Fruit fly (Drosophila melanogaster) whole organism, embryonic: ENCODE measurements around the gene Osi10b.

Experiments used
- Antp ChIP-seq: fragments of 200-800 bp; sonication (Bioruptor generic); optimal IDR thresholded peaks from 3 replicates; lab custom pipeline; 2016; ENCODE audit warnings: missing biosample characterization, missing genetic modification characterization
- Bgb ChIP-seq: fragments of 200-800 bp; sonication (Bioruptor generic); IDR thresholded peaks from 2 replicates; pipeline ENCODE4 v1.3.6; 2022; ENCODE audit warnings: missing biosample characterization, missing genetic modification characterization; ENCODE audit not compliant: partially characterized antibody
- Blimp-1 ChIP-seq: fragments of 200-800 bp; sonication (Bioruptor generic); optimal IDR thresholded peaks from 3 replicates; lab custom pipeline; 2018; ENCODE audit warnings: missing biosample characterization, missing genetic modification characterization, mild to moderate bottlenecking, moderate library complexity, missing genetic modification reagents
- CG10366 ChIP-seq: fragments of 200-800 bp; sonication (Bioruptor generic); IDR thresholded peaks from 2 replicates; pipeline ENCODE4 v1.3.6; 2022; ENCODE audit warnings: missing biosample characterization, missing genetic modification characterization
- CG11093 ChIP-seq: fragments of 200-800 bp; sonication (Bioruptor generic); IDR thresholded peaks from 3 replicates; pipeline ENCODE4 v1.3.6; 2022; ENCODE audit warnings: missing biosample characterization, missing genetic modification characterization
- CG12744 ChIP-seq: fragments of 200-800 bp; sonication (Bioruptor generic); optimal IDR thresholded peaks from 2 replicates; lab custom pipeline; 2016; ENCODE audit warnings: missing biosample characterization, missing genetic modification characterization
- CG13123 ChIP-seq: fragments of 200-800 bp; sonication (Bioruptor generic); optimal IDR thresholded peaks from 2 replicates; lab custom pipeline; 2016; ENCODE audit warnings: missing biosample characterization, missing genetic modification characterization
- CG13624 ChIP-seq: fragments of 200-800 bp; sonication (Bioruptor generic); optimal IDR thresholded peaks from 2 replicates; lab custom pipeline; 2016; ENCODE audit warnings: missing biosample characterization, missing genetic modification characterization
- CG1647 ChIP-seq: fragments of 200-800 bp; sonication (Bioruptor generic); optimal IDR thresholded peaks from 3 replicates; lab custom pipeline; 2016; ENCODE audit warnings: missing biosample characterization, missing genetic modification characterization
- CG2199 ChIP-seq: fragments of 200-800 bp; sonication (Bioruptor generic); IDR thresholded peaks from 3 replicates; pipeline ENCODE4 v1.3.6; 2022; ENCODE audit warnings: missing biosample characterization, missing genetic modification characterization
- CG33213 ChIP-seq: fragments of 200-800 bp; sonication (Bioruptor generic); optimal IDR thresholded peaks from 3 replicates; lab custom pipeline; 2016; ENCODE audit warnings: missing biosample characterization, missing genetic modification characterization
- CG3407 ChIP-seq: fragments of 200-800 bp; sonication (Bioruptor generic); optimal IDR thresholded peaks from 2 replicates; lab custom pipeline; 2018; ENCODE audit warnings: missing biosample characterization, mild to moderate bottlenecking, missing genetic modification characterization
- CG34422 ChIP-seq: fragments of 200-800 bp; sonication (Bioruptor generic); IDR thresholded peaks from 3 replicates; pipeline ENCODE4 v1.3.6; 2022; ENCODE audit warnings: missing biosample characterization, missing genetic modification characterization
- CG42726 ChIP-seq: fragments of 200-800 bp; sonication (Bioruptor generic); IDR thresholded peaks from 2 replicates; pipeline ENCODE4 v1.3.6; 2022; ENCODE audit warnings: missing biosample characterization, missing genetic modification characterization; ENCODE audit not compliant: partially characterized antibody
- CG43689 ChIP-seq: fragments of 200-800 bp; sonication (Bioruptor generic); IDR thresholded peaks from 2 replicates; pipeline ENCODE4 v1.3.6; 2022; ENCODE audit warnings: missing biosample characterization, missing genetic modification characterization
- CG4730 ChIP-seq: fragments of 200-800 bp; sonication (Bioruptor generic); IDR thresholded peaks from 2 replicates; pipeline ENCODE4 v1.3.6; 2022; ENCODE audit warnings: missing biosample characterization, missing genetic modification characterization
- CG4854 ChIP-seq: fragments of 200-800 bp; sonication (Bioruptor generic); optimal IDR thresholded peaks from 2 replicates; lab custom pipeline; 2016; ENCODE audit warnings: missing biosample characterization, missing genetic modification characterization, inconsistent platforms
- CG5180 ChIP-seq: fragments of 200-800 bp; sonication (Bioruptor generic); optimal IDR thresholded peaks from 3 replicates; lab custom pipeline; 2017; ENCODE audit warnings: missing biosample characterization, missing genetic modification characterization, mild to moderate bottlenecking, moderate library complexity, missing genetic modification reagents
- CG6813 ChIP-seq: fragments of 200-800 bp; sonication (Bioruptor generic); optimal IDR thresholded peaks from 2 replicates; lab custom pipeline; 2017; ENCODE audit warnings: missing biosample characterization, missing genetic modification characterization, mild to moderate bottlenecking, moderate library complexity, missing genetic modification reagents
- CG8359 ChIP-seq: fragments of 200-800 bp; sonication (Bioruptor generic); optimal IDR thresholded peaks from 2 replicates; lab custom pipeline; 2017; ENCODE audit warnings: missing biosample characterization, mild to moderate bottlenecking, missing genetic modification characterization, borderline replicate concordance
- CG8924 ChIP-seq: fragments of 200-800 bp; optimal IDR thresholded peaks from 3 replicates; lab custom pipeline; 2019; ENCODE audit warnings: missing biosample characterization, mild to moderate bottlenecking, missing genetic modification characterization, moderate library complexity
- Dek ChIP-seq: fragments of 200-800 bp; sonication (Bioruptor generic); optimal IDR thresholded peaks from 3 replicates; lab custom pipeline; 2019; ENCODE audit warnings: missing biosample characterization, mild to moderate bottlenecking, missing genetic modification characterization, moderate library complexity
- Doc2 ChIP-seq: fragments of 200-800 bp; sonication (Bioruptor generic); IDR thresholded peaks from 2 replicates; pipeline ENCODE4 v1.3.6; 2022; ENCODE audit warnings: missing biosample characterization, missing genetic modification characterization
- Doc3 ChIP-seq: fragments of 200-800 bp; sonication (Bioruptor generic); IDR thresholded peaks from 3 replicates; pipeline ENCODE4 v1.3.6; 2022; ENCODE audit warnings: missing biosample characterization, missing genetic modification characterization; ENCODE audit not compliant: partially characterized antibody
- Gug ChIP-seq: fragments of 200-800 bp; sonication (Bioruptor generic); IDR thresholded peaks from 4 replicates; pipeline ENCODE4 v1.3.6; 2022; ENCODE audit warnings: missing biosample characterization, missing genetic modification characterization
- HLH3B ChIP-seq: fragments of 200-800 bp; sonication (Bioruptor generic); IDR thresholded peaks from 2 replicates; pipeline ENCODE4 v1.3.6; 2022; ENCODE audit warnings: missing biosample characterization, missing genetic modification characterization
- Jarid2 ChIP-seq: fragments of 200-800 bp; sonication (Bioruptor generic); optimal IDR thresholded peaks from 3 replicates; lab custom pipeline; 2017; ENCODE audit warnings: mild to moderate bottlenecking, missing biosample characterization, missing genetic modification reagents, missing genetic modification characterization
- Mes4 ChIP-seq: fragments of 200-800 bp; sonication (Bioruptor generic); optimal IDR thresholded peaks from 2 replicates; lab custom pipeline; 2016; ENCODE audit warnings: missing biosample characterization, missing genetic modification characterization
- Oaz ChIP-seq: fragments of 200-800 bp; sonication (Bioruptor generic); IDR thresholded peaks from 2 replicates; pipeline ENCODE4 v1.3.6; 2022; ENCODE audit warnings: missing biosample characterization, missing genetic modification characterization
- Opbp ChIP-seq: fragments of 200-800 bp; sonication (Bioruptor generic); IDR thresholded peaks from 3 replicates; pipeline ENCODE4 v1.3.6; 2022; ENCODE audit warnings: missing biosample characterization, missing genetic modification characterization; ENCODE audit not compliant: partially characterized antibody
- Stat92E ChIP-seq, 3 experiments: fragments of >200 bp in 2 of 3; fragments of 200-800 bp in 1 of 3; sonication (Bioruptor generic) in 1 of 3; optimal IDR thresholded peaks; 2 replicates each; lab custom pipeline; 2017 to 2019; ENCODE audit warnings: missing biosample characterization in 3 of 3, missing genetic modification characterization in 3 of 3, mild to moderate bottlenecking in 1 of 3, moderate library complexity in 1 of 3
- exex ChIP-seq: fragments of 200-800 bp; sonication (Bioruptor generic); optimal IDR thresholded peaks from 4 replicates; lab custom pipeline; 2018; ENCODE audit warnings: missing biosample characterization, mild to moderate bottlenecking, missing genetic modification characterization, moderate library complexity
- gcm ChIP-seq: fragments of 200-800 bp; sonication (Bioruptor generic); optimal IDR thresholded peaks from 2 replicates; lab custom pipeline; 2019; ENCODE audit warnings: missing biosample characterization, mild to moderate bottlenecking, missing genetic modification characterization, moderate library complexity
- gfzf ChIP-seq: fragments of 200-800 bp; sonication (Bioruptor generic); optimal IDR thresholded peaks from 2 replicates; lab custom pipeline; 2016; ENCODE audit warnings: missing biosample characterization, mild to moderate bottlenecking, missing genetic modification characterization, moderate library complexity
- gsb-n ChIP-seq: fragments of 200-800 bp; sonication (Bioruptor generic); optimal IDR thresholded peaks from 3 replicates; lab custom pipeline; 2018; ENCODE audit warnings: missing biosample characterization, mild to moderate bottlenecking, missing genetic modification characterization
- gt ChIP-seq: fragments of 200-800 bp; sonication (Bioruptor generic); IDR thresholded peaks from 2 replicates; pipeline ENCODE4 v1.3.6; 2022; ENCODE audit warnings: missing biosample characterization, missing genetic modification characterization
- hb ChIP-seq: fragments of 200-800 bp; sonication (Bioruptor generic); IDR thresholded peaks from 3 replicates; pipeline ENCODE4 v1.3.6; 2022; ENCODE audit warnings: missing biosample characterization, missing genetic modification characterization; ENCODE audit not compliant: partially characterized antibody
- mld ChIP-seq: fragments of 200-800 bp; sonication (Bioruptor generic); IDR thresholded peaks from 3 replicates; pipeline ENCODE4 v1.3.6; 2022; ENCODE audit warnings: missing biosample characterization, missing genetic modification characterization; ENCODE audit not compliant: partially characterized antibody
- schlank ChIP-seq: fragments of 200-800 bp; sonication (Bioruptor generic); optimal IDR thresholded peaks from 2 replicates; lab custom pipeline; 2018; ENCODE audit warnings: missing biosample characterization, mild to moderate bottlenecking, missing genetic modification characterization
- sima ChIP-seq: fragments of 200-800 bp; sonication (Bioruptor generic); optimal IDR thresholded peaks from 2 replicates; lab custom pipeline; 2016; ENCODE audit warnings: missing biosample characterization, missing genetic modification characterization
- sr ChIP-seq: fragments of 200-800 bp; sonication (Bioruptor generic); IDR thresholded peaks from 3 replicates; pipeline ENCODE4 v1.3.6; 2022; ENCODE audit warnings: missing biosample characterization, missing genetic modification characterization
- toy ChIP-seq: fragments of 200-800 bp; sonication (Bioruptor generic); IDR thresholded peaks from 2 replicates; pipeline ENCODE4 v1.3.6; 2022; ENCODE audit warnings: missing biosample characterization, missing genetic modification characterization
- tup ChIP-seq: fragments of 200-800 bp; sonication (Bioruptor generic); optimal IDR thresholded peaks from 2 replicates; lab custom pipeline; 2016; ENCODE audit warnings: missing biosample characterization, mild to moderate bottlenecking, missing genetic modification characterization, moderate library complexity
- zen ChIP-seq: fragments of 200-800 bp; sonication (Bioruptor generic); optimal IDR thresholded peaks from 3 replicates; lab custom pipeline; 2018; ENCODE audit warnings: missing biosample characterization, mild to moderate bottlenecking, missing genetic modification characterization, moderate library complexity

Osi10b gene

DNA sequence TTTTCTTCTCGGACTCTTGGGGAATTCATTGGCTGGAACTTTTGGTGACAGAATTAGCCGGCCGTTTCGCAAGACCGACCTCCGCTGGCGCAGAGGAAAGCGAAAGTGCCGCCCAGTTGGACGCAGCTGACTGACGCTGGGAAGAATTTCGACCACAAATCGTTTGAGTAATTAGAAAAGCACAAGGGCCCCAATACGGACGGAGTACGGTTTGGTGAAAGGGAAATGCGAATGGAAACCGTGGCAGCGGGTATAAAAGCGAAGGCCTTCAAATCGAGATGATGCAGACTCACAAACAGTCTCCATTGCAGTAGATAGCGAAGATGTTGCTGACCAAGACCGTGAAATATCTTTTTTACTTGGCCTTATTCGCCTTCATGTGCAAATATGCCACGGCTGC, 39.0 kb downstream of the Osi10b start, which contains the start of gene Osi16:
Gene Osi16, plus strand, starts transcription at position 301 of the 400 bp plus-strand sequence.
- 0 out of 3 replicates have a peak, but pooled peaks have one; percentile 28 for TF ChIP-seq hb (GFP tag; lab: Robert Waterston, UW)
- no peak for TF ChIP-seq gsb-n (tag; lab: Kevin White, UChicago)
- no peak for TF ChIP-seq zen (tag; lab: Kevin White, UChicago)
- no peak for TF ChIP-seq CG34422 (GFP tag; lab: Robert Waterston, UW)
- TF ChIP-seq CG3407 (GFP tag; lab: Kevin White, UChicago) = no peak
- no peak for TF ChIP-seq Antp (GFP tag; lab: Kevin White, UChicago)
- TF ChIP-seq CG33213 (GFP tag; lab: Kevin White, UChicago) = no peak
- no peak for TF ChIP-seq HLH3B (GFP tag; lab: Robert Waterston, UW)
- no peak for TF ChIP-seq gfzf (GFP tag; lab: Kevin White, UChicago)
- TF ChIP-seq CG4854 (GFP tag; lab: Kevin White, UChicago) = no peak
- no peak for TF ChIP-seq CG5180 (GFP tag; lab: Kevin White, UChicago)
- peak; percentile 31 for TF ChIP-seq Blimp-1
- TF ChIP-seq Gug (GFP tag; lab: Robert Waterston, UW) = no peak

DNA sequence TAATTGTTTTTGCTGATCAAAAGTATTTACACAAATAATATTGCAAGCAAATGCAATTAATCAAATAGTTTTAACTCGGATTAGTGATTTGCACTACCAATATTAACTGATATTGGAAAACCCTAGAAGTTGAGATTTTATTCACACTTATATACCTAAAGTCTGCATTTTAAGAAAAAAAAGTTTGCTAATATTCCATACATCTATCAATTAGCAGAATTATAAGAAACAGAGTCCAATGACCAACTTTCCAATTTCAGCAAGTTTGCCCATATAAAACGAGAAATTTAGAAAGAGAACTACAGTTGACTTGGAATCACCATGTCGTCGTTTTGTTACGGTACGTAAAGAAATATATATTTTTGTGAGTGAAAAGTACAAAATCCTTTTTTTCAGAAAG, 40.6 kb downstream of the Osi10b start, which contains the start of gene CG46026:
Gene CG46026, plus strand, starts transcription at position 301 of the 400 bp plus-strand sequence.
- TF ChIP-seq Doc3 (no peak), Mes4 (GFP tag; lab: Kevin White, UChicago) (no peak), toy (no peak), CG8359 (GFP tag; lab: Kevin White, UChicago) (no peak)

DNA sequence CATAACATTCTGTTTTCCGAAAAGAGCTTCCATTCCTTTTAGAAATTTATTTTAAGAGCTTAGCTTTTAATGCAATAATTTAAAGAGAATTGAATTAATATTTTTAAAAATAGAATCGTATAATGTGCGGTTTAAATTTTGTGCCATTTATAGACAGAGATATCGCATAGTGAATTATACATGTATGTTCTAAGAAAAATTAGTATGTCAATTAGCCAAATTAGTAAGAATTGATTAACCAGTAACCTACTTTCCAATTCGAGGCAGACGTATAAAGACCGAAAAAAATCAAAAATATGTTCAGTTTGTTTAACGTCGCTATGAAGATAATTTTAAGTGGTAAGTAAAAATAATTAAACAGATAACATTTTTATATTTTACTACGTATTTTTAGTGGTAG, 43.7 kb downstream of the Osi10b start, which contains the start of gene CG31560:
Gene CG31560, plus strand, starts transcription at position 301 of the 400 bp plus-strand sequence.
- TF ChIP-seq CG1647 (GFP tag; lab: Kevin White, UChicago) (no peak), CG33213 (GFP tag; lab: Kevin White, UChicago) (no peak), CG3407 (GFP tag; lab: Kevin White, UChicago) (no peak), Doc2 (no peak), CG43689 (no peak), CG12744 (GFP tag; lab: Kevin White, UChicago) (no peak), tup (GFP tag; lab: Kevin White, UChicago) (no peak), Opbp (GFP tag; lab: Robert Waterston, UW) (no peak), mld (GFP tag; lab: Robert Waterston, UW) (no peak), CG10366 (GFP tag; lab: Robert Waterston, UW) (no peak)

DNA sequence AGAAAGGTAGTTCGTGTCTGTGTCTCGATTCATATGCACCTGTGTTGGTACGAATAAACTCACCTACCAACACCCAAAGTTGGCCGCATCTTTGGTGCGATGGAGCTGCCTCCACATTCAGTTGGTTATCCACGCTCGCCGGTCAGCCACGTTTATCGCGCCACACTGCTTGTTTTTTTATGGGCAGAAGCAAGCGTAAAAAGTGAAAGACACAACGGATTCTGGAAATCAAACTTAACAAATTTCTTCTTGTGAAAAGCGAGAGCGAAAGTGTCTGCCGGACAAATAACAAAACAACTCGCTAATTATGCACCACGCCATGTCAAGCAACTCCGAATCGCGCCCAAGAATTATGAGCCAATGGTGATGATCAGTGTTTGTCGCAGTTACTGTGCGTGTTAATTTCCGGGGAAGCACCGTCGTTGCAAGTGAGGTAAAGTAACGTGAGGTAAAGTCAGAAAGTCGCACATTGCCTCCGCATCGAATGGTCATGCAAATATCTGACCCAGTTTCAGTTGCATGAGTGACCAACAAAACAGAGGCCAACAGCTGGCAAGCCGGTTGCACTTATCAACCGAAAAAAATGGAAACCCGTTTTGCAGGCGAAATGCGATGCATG, 45.8 kb downstream of the Osi10b start, which contains the start of gene Osi17:
Gene Osi17, plus strand, starts transcription at position 132 of the 619 bp plus-strand sequence.
- no peak for TF ChIP-seq CG13624 (GFP tag; lab: Kevin White, UChicago)
- TF ChIP-seq sr (GFP tag; lab: Robert Waterston, UW) = no peak
- TF ChIP-seq CG13123 (GFP tag; lab: Kevin White, UChicago) = no peak
- no peak for TF ChIP-seq CG42726
- TF ChIP-seq schlank = no peak
- TF ChIP-seq gcm (GFP tag; lab: Kevin White, UChicago) = no peak
- TF ChIP-seq Oaz (GFP tag; lab: Robert Waterston, UW) = no peak
- no peak for TF ChIP-seq gt (GFP tag; lab: Robert Waterston, UW)
- no peak for TF ChIP-seq sima
- no peak for TF ChIP-seq exex (tag; lab: Kevin White, UChicago)
- no peak for TF ChIP-seq Bgb (GFP tag; lab: Robert Waterston, UW)
- no peak for TF ChIP-seq CG8924 (tag; lab: Kevin White, UChicago)
- TF ChIP-seq CG12744 (GFP tag; lab: Kevin White, UChicago) = no peak
- no peak for TF ChIP-seq CG6813 (GFP tag; lab: Kevin White, UChicago)
- 0 out of 3 replicates have a peak, but pooled peaks have one; percentile 61 for TF ChIP-seq CG2199 (GFP tag; lab: Robert Waterston, UW)
- TF ChIP-seq Dek (tag; lab: Kevin White, UChicago) = no peak
- peak; percentile 22 for TF ChIP-seq Jarid2
- 0 out of 3 replicates have a peak, but pooled peaks have one; percentile 11 for TF ChIP-seq CG11093 (GFP tag; lab: Robert Waterston, UW)
- no peak for TF ChIP-seq CG4730 (GFP tag; lab: Robert Waterston, UW)
- no peak for TF ChIP-seq Stat92E (GFP tag; optimal IDR thresholded peaks at IDR 0.05; lab: Kevin White, UChicago)
- TF ChIP-seq Blimp-1 = peak; percentile 99
